Fruit fly (Drosophila melanogaster) whole organism, embryonic: ENCODE data around the gene CG10576.
A peak's percentile ranks its signal among the peaks of the same experiment; 100 is the strongest.

ENCODE experiments used
- ATbp ChIP-seq: fragments of 200-800 bp; sonication (Bioruptor generic); optimal IDR thresholded peaks from 2 replicates; lab custom pipeline; 2017; ENCODE audit warnings: missing biosample characterization, mild to moderate bottlenecking, missing genetic modification characterization, missing genetic modification reagents
- Abd-B ChIP-seq: fragments of 200-800 bp; sonication (Bioruptor generic); optimal IDR thresholded peaks from 2 replicates; lab custom pipeline; 2018; ENCODE audit warnings: missing biosample characterization, mild to moderate bottlenecking, missing genetic modification characterization, moderate library complexity
- BtbVII ChIP-seq: fragments of 200-800 bp; sonication (Bioruptor generic); optimal IDR thresholded peaks from 3 replicates; lab custom pipeline; 2017; ENCODE audit warnings: missing biosample characterization, mild to moderate bottlenecking, missing genetic modification characterization
- CG10543 ChIP-seq: fragments of 200-800 bp; sonication (Bioruptor generic); optimal IDR thresholded peaks from 3 replicates; lab custom pipeline; 2017; ENCODE audit warnings: missing biosample characterization, mild to moderate bottlenecking, missing genetic modification characterization, moderate library complexity
- CG12219 ChIP-seq: fragments of 200-800 bp; sonication (Bioruptor generic); optimal IDR thresholded peaks from 3 replicates; lab custom pipeline; 2018; ENCODE audit warnings: missing biosample characterization, mild to moderate bottlenecking, missing genetic modification characterization
- CG14441 ChIP-seq: fragments of 200-800 bp; sonication (Bioruptor generic); IDR thresholded peaks from 2 replicates; pipeline ENCODE4 v1.3.6; 2022; ENCODE audit warnings: missing biosample characterization, missing genetic modification characterization
- CG17328 ChIP-seq: fragments of 200-800 bp; sonication (Bioruptor generic); IDR thresholded peaks from 2 replicates; pipeline ENCODE4 v1.3.6; 2022; ENCODE audit warnings: missing biosample characterization, missing genetic modification characterization
- CG17829 ChIP-seq: fragments of 200-800 bp; optimal IDR thresholded peaks from 2 replicates; lab custom pipeline; 2019; ENCODE audit warnings: missing biosample characterization, mild to moderate bottlenecking, missing genetic modification characterization, moderate library complexity
- CG18599 ChIP-seq: fragments of 200-800 bp; sonication (Bioruptor generic); optimal IDR thresholded peaks from 3 replicates; lab custom pipeline; 2017; ENCODE audit warnings: missing biosample characterization, missing genetic modification characterization, mild to moderate bottlenecking, moderate library complexity, missing genetic modification reagents
- CG2129 ChIP-seq: fragments of 200-800 bp; sonication (Bioruptor generic); IDR thresholded peaks from 2 replicates; pipeline ENCODE4 v1.3.6; 2022; ENCODE audit warnings: missing biosample characterization, missing genetic modification characterization; ENCODE audit not compliant: partially characterized antibody
- CG2712 ChIP-seq: fragments of 200-800 bp; optimal IDR thresholded peaks from 3 replicates; lab custom pipeline; 2019; ENCODE audit warnings: missing biosample characterization, mild to moderate bottlenecking, missing genetic modification characterization, moderate library complexity
- CG31224 ChIP-seq: fragments of 200-800 bp; sonication (Bioruptor generic); IDR thresholded peaks from 2 replicates; pipeline ENCODE4 v1.3.6; 2022; ENCODE audit warnings: missing biosample characterization, missing genetic modification characterization
- CG31441 ChIP-seq: fragments of 200-800 bp; sonication (Bioruptor generic); IDR thresholded peaks from 2 replicates; pipeline ENCODE4 v1.3.6; 2022; ENCODE audit warnings: missing biosample characterization, missing genetic modification characterization
- CG5180 ChIP-seq: fragments of 200-800 bp; sonication (Bioruptor generic); optimal IDR thresholded peaks from 3 replicates; lab custom pipeline; 2017; ENCODE audit warnings: missing biosample characterization, missing genetic modification characterization, mild to moderate bottlenecking, moderate library complexity, missing genetic modification reagents
- CG6175 ChIP-seq: fragments of 200-800 bp; sonication (Bioruptor generic); IDR thresholded peaks from 3 replicates; pipeline ENCODE4 v1.3.6; 2022; ENCODE audit warnings: missing biosample characterization, missing genetic modification characterization
- CG8359 ChIP-seq: fragments of 200-800 bp; sonication (Bioruptor generic); optimal IDR thresholded peaks from 2 replicates; lab custom pipeline; 2017; ENCODE audit warnings: missing biosample characterization, mild to moderate bottlenecking, missing genetic modification characterization, borderline replicate concordance
- CG9817 ChIP-seq: fragments of 200-800 bp; sonication (Bioruptor generic); optimal IDR thresholded peaks from 2 replicates; lab custom pipeline; 2018; ENCODE audit warnings: missing biosample characterization, mild to moderate bottlenecking, missing genetic modification characterization, moderate library complexity
- CrebB ChIP-seq: fragments of 200-800 bp; sonication (Bioruptor generic); optimal IDR thresholded peaks from 3 replicates; lab custom pipeline; 2018; ENCODE audit warnings: missing biosample characterization, mild to moderate bottlenecking, missing genetic modification characterization
- D ChIP-seq, 2 experiments: fragments of 200-800 bp in 1 of 2; fragments of >200 bp in 1 of 2; sonication (Bioruptor generic) in 1 of 2; optimal IDR thresholded peaks; 2 replicates in 1 of 2; 3 replicates in 1 of 2; lab custom pipeline; 2017; ENCODE audit warnings: mild to moderate bottlenecking in 1 of 2, missing biosample characterization in 1 of 2, missing genetic modification characterization in 1 of 2, missing genetic modification reagents in 1 of 2
- Dip3 ChIP-seq: fragments of 200-800 bp; sonication (Bioruptor generic); optimal IDR thresholded peaks from 3 replicates; lab custom pipeline; 2016; ENCODE audit warnings: missing biosample characterization, missing genetic modification characterization
- Dp ChIP-seq: fragments of 200-800 bp; sonication (Bioruptor generic); optimal IDR thresholded peaks from 2 replicates; lab custom pipeline; 2018; ENCODE audit warnings: missing biosample characterization, mild to moderate bottlenecking, missing genetic modification characterization, moderate library complexity
- Ets97D ChIP-seq: fragments of 200-800 bp; sonication (Bioruptor generic); optimal IDR thresholded peaks from 3 replicates; lab custom pipeline; 2016; ENCODE audit warnings: missing biosample characterization, missing genetic modification characterization
- Gug ChIP-seq: fragments of 200-800 bp; sonication (Bioruptor generic); IDR thresholded peaks from 4 replicates; pipeline ENCODE4 v1.3.6; 2022; ENCODE audit warnings: missing biosample characterization, missing genetic modification characterization
- HHEX ChIP-seq: fragments of 200-800 bp; sonication (Bioruptor generic); optimal IDR thresholded peaks from 3 replicates; lab custom pipeline; 2017; ENCODE audit warnings: missing biosample characterization, mild to moderate bottlenecking, missing genetic modification characterization, missing genetic modification reagents
- HLH3B ChIP-seq: fragments of 200-800 bp; sonication (Bioruptor generic); IDR thresholded peaks from 2 replicates; pipeline ENCODE4 v1.3.6; 2022; ENCODE audit warnings: missing biosample characterization, missing genetic modification characterization
- HLH54F ChIP-seq: fragments of 200-800 bp; sonication (Bioruptor generic); optimal IDR thresholded peaks from 3 replicates; lab custom pipeline; 2016; ENCODE audit warnings: missing biosample characterization, missing genetic modification characterization
- Hmx ChIP-seq: fragments of 200-800 bp; sonication (Bioruptor generic); optimal IDR thresholded peaks from 2 replicates; lab custom pipeline; 2016; ENCODE audit warnings: missing biosample characterization, missing genetic modification characterization
- MBD-R2 ChIP-seq: fragments of 200-800 bp; sonication (Bioruptor generic); IDR thresholded peaks from 2 replicates; pipeline ENCODE4 v1.3.6; 2022; ENCODE audit warnings: missing biosample characterization, missing genetic modification characterization
- Trl ChIP-seq, 3 experiments: fragments of >200 bp in 2 of 3; fragments of 200-800 bp in 1 of 3; sonication (Bioruptor generic) in 1 of 3; optimal IDR thresholded peaks; 2 replicates in 1 of 3; 3 replicates in 2 of 3; lab custom pipeline; 2016 to 2017; ENCODE audit warnings: missing biosample characterization in 1 of 3, missing genetic modification characterization in 1 of 3
- Usf ChIP-seq: fragments of 200-800 bp; sonication (Bioruptor generic); optimal IDR thresholded peaks from 2 replicates; lab custom pipeline; 2017; ENCODE audit warnings: missing genotype, missing biosample characterization, missing genetic modification characterization
- Vsx1 ChIP-seq: fragments of 200-800 bp; sonication (Bioruptor generic); optimal IDR thresholded peaks from 2 replicates; lab custom pipeline; 2017; ENCODE audit warnings: missing biosample characterization, mild to moderate bottlenecking, missing genetic modification characterization, missing genetic modification reagents
- chn ChIP-seq: fragments of 200-800 bp; sonication (Bioruptor generic); optimal IDR thresholded peaks from 2 replicates; lab custom pipeline; 2016; ENCODE audit warnings: missing biosample characterization, missing genetic modification characterization
- dan ChIP-seq: fragments of 200-800 bp; sonication (Bioruptor generic); IDR thresholded peaks from 2 replicates; pipeline ENCODE4 v1.3.6; 2022; ENCODE audit warnings: missing biosample characterization, missing genetic modification characterization
- dysf ChIP-seq: fragments of 200-800 bp; sonication (Bioruptor generic); IDR thresholded peaks from 3 replicates; pipeline ENCODE4 v1.3.6; 2022; ENCODE audit warnings: missing biosample characterization, missing genetic modification characterization
- exex ChIP-seq: fragments of 200-800 bp; sonication (Bioruptor generic); optimal IDR thresholded peaks from 4 replicates; lab custom pipeline; 2018; ENCODE audit warnings: missing biosample characterization, mild to moderate bottlenecking, missing genetic modification characterization, moderate library complexity
- fru ChIP-seq: fragments of >200 bp; optimal IDR thresholded peaks from 2 replicates; lab custom pipeline; 2017
- grn ChIP-seq: fragments of 200-800 bp; sonication (Bioruptor generic); optimal IDR thresholded peaks from 3 replicates; lab custom pipeline; 2017; ENCODE audit warnings: missing biosample characterization, missing genetic modification characterization
- gsb-n ChIP-seq: fragments of 200-800 bp; sonication (Bioruptor generic); optimal IDR thresholded peaks from 3 replicates; lab custom pipeline; 2018; ENCODE audit warnings: missing biosample characterization, mild to moderate bottlenecking, missing genetic modification characterization
- insv ChIP-seq, 2 experiments: fragments of 200-800 bp; sonication (Bioruptor generic); optimal IDR thresholded peaks; 3 replicates each; lab custom pipeline; 2016 to 2018; ENCODE audit warnings: missing biosample characterization in 2 of 2, missing genetic modification characterization in 2 of 2
- kni ChIP-seq: fragments of 200-800 bp; sonication (Bioruptor generic); optimal IDR thresholded peaks from 3 replicates; lab custom pipeline; 2017; ENCODE audit warnings: mild to moderate bottlenecking, missing biosample characterization, missing genetic modification reagents, missing genetic modification characterization
- lab ChIP-seq: fragments of 200-800 bp; sonication (Bioruptor generic); optimal IDR thresholded peaks from 3 replicates; lab custom pipeline; 2017; ENCODE audit warnings: missing biosample characterization, missing genetic modification characterization, mild to moderate bottlenecking, moderate library complexity, missing genetic modification reagents
- p53 ChIP-seq: fragments of 200-800 bp; sonication (Bioruptor generic); optimal IDR thresholded peaks from 2 replicates; lab custom pipeline; 2016; ENCODE audit warnings: missing biosample characterization, missing genetic modification characterization
- row ChIP-seq: fragments of 200-800 bp; sonication (Bioruptor generic); IDR thresholded peaks from 3 replicates; pipeline ENCODE4 v1.3.6; 2022; ENCODE audit warnings: missing biosample characterization, missing genetic modification characterization
- sens-2 ChIP-seq: fragments of 200-800 bp; sonication (Bioruptor generic); IDR thresholded peaks from 2 replicates; pipeline ENCODE4 v1.3.6; 2022; ENCODE audit warnings: missing biosample characterization, missing genetic modification characterization
- tgo ChIP-seq: fragments of 200-800 bp; sonication (Bioruptor generic); IDR thresholded peaks from 3 replicates; pipeline ENCODE4 v1.3.6; 2022; ENCODE audit warnings: missing biosample characterization, missing genetic modification characterization
- tna ChIP-seq: fragments of 200-800 bp; sonication (Bioruptor generic); IDR thresholded peaks from 2 replicates; pipeline ENCODE4 v1.3.6; 2022; ENCODE audit warnings: missing biosample characterization, missing genetic modification characterization; ENCODE audit not compliant: partially characterized antibody
- trem ChIP-seq: fragments of 200-800 bp; optimal IDR thresholded peaks from 3 replicates; lab custom pipeline; 2019; ENCODE audit warnings: missing biosample characterization, mild to moderate bottlenecking, missing genetic modification characterization, moderate library complexity
- vfl ChIP-seq: fragments of 200-800 bp; sonication (Bioruptor generic); optimal IDR thresholded peaks from 2 replicates; lab custom pipeline; 2016; ENCODE audit warnings: missing biosample characterization, missing genetic modification characterization
- zf30C ChIP-seq: fragments of 200-800 bp; sonication (Bioruptor generic); optimal IDR thresholded peaks from 3 replicates; lab custom pipeline; 2018; ENCODE audit warnings: missing biosample characterization, mild to moderate bottlenecking, missing genetic modification characterization

The CG10576 gene

dm6 chr3L:5807370-5808100 lies 42.0 kb upstream of the CG10576 start (continued):
- TF ChIP-seq CG9817 (tag; lab: Kevin White, UChicago) = no peak
- TF ChIP-seq lab (GFP tag; lab: Kevin White, UChicago) = peak; percentile 48
- TF ChIP-seq vfl (GFP tag; lab: Kevin White, UChicago) = no peak
- TF ChIP-seq dan = no peak
- TF ChIP-seq CG5180 = no peak
- TF ChIP-seq CG17328 (GFP tag; lab: Robert Waterston, UW) = no peak
- TF ChIP-seq CG31441 (GFP tag; lab: Robert Waterston, UW) = no peak
- TF ChIP-seq ATbp (GFP tag; lab: Kevin White, UChicago) = peak; percentile 25
- TF ChIP-seq p53 = no peak
- TF ChIP-seq CG10543 = peak; percentile 4
- no peak for TF ChIP-seq insv (GFP tag; optimal IDR thresholded peaks at IDR 0.05; lab: Kevin White, UChicago)
- no peak for TF ChIP-seq Usf (GFP tag; lab: Kevin White, UChicago)
- no peak for TF ChIP-seq Ets97D
- no peak for TF ChIP-seq Dp (GFP tag; lab: Kevin White, UChicago)
- TF ChIP-seq Vsx1 (GFP tag; lab: Kevin White, UChicago) = no peak
- no peak for TF ChIP-seq CG8359 (GFP tag; lab: Kevin White, UChicago)
- TF ChIP-seq CG31224 = no peak
- TF ChIP-seq D (optimal IDR thresholded peaks at IDR 0.05; lab: Kevin White, UChicago) = no peak
- no peak for TF ChIP-seq D (GFP tag; optimal IDR thresholded peaks at IDR 0.05; lab: Kevin White, UChicago)
- TF ChIP-seq Gug = no peak
- TF ChIP-seq fru (lab: Kevin White, UChicago) = no peak
- no peak for TF ChIP-seq CG17829 (tag; lab: Kevin White, UChicago)
- peak; percentile 45 for TF ChIP-seq CG18599 (GFP tag; lab: Kevin White, UChicago)
- TF ChIP-seq dysf = peak; percentile 33; the same call in 1 of the 3 replicates
- TF ChIP-seq grn = peak; percentile 39
- TF ChIP-seq tna (GFP tag; lab: Robert Waterston, UW) = no peak
- no peak for TF ChIP-seq CrebB (tag; lab: Kevin White, UChicago)
- no peak for TF ChIP-seq MBD-R2 (GFP tag; lab: Robert Waterston, UW)
- TF ChIP-seq zf30C (GFP tag; lab: Kevin White, UChicago) = no peak
- no peak for TF ChIP-seq CG12219 (GFP tag; lab: Kevin White, UChicago)
- no peak for TF ChIP-seq HLH54F
- no peak for TF ChIP-seq trem (tag; lab: Kevin White, UChicago)
- TF ChIP-seq CG6175 (GFP tag; lab: Robert Waterston, UW) = no peak
- TF ChIP-seq Trl (optimal IDR thresholded peaks at IDR 0.05; lab: Kevin White, UChicago) = no peak
- no peak for TF ChIP-seq Trl (GFP tag; optimal IDR thresholded peaks at IDR 0.05; lab: Kevin White, UChicago)
- no peak for TF ChIP-seq row (GFP tag; lab: Robert Waterston, UW)
- TF ChIP-seq BtbVII (GFP tag; lab: Kevin White, UChicago) = peak; percentile 5
- TF ChIP-seq exex (tag; lab: Kevin White, UChicago) = peak; percentile 70
- peak; percentile 46 for TF ChIP-seq HHEX
- no peak for TF ChIP-seq gsb-n (tag; lab: Kevin White, UChicago)
- no peak for TF ChIP-seq tgo (GFP tag; lab: Robert Waterston, UW)
- TF ChIP-seq CG14441 (GFP tag; lab: Robert Waterston, UW) = no peak
- no peak for TF ChIP-seq Hmx (GFP tag; lab: Kevin White, UChicago)
- peak; percentile 1 for TF ChIP-seq kni (GFP tag; lab: Kevin White, UChicago)
- no peak for TF ChIP-seq sens-2 (GFP tag; lab: Robert Waterston, UW)
- TF ChIP-seq chn = no peak
- TF ChIP-seq HLH3B (GFP tag; lab: Robert Waterston, UW) = no peak
- no peak for TF ChIP-seq CG2712 (tag; lab: Kevin White, UChicago)
- no peak for TF ChIP-seq CG2129 (GFP tag; lab: Robert Waterston, UW)
- TF ChIP-seq Abd-B = no peak
- no peak for TF ChIP-seq Dip3
